Fruit fly (Drosophila melanogaster): ENCODE results near the gene CG14073.

Gene CG14073

DNA sequence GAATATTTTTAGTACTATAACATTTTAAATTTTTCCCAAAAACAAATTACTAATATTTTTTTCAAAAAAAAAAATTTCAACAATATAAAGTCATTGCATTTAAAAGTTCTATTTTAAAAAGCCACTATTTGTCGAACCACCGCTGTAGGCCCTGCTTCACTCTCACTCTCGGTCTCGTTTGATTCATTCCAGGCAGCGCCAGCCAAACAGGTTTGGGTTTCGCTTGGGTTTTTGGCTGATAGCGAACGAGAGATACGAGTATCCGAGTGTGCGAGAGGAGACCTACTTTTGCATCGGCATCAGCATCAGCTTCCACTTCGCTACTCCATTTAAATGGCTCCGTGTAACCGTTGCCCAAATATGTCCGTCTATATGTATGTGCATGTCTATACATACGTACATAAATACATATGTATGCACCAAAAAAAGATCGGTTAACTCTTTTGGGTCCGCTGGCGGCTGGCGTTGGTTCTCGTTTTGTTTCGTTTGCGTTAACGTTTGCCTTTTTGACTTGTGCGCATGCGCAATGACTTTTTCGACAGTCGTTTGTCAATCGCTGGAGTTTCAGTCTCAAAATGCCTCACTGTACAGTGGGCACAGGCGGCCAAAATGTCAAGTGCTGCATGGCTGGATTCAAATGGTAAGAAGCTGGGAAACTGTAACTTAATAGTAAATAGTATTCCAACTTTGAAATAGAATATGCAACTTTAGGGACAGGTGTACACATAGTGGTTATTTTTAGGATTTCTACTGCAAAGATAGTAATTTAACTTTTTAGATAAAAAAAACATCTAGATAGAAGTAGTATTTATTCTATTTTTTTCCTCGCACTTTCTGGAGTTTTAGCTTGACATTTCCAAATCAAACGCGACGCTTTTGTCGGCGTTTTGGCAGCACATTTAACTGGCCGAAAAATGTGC is 51.4 kb downstream of the CG14073 start (continued):
- TF ChIP-seq slp2 (GFP tag; optimal IDR thresholded peaks at IDR 0.05) = peak; percentile 19
- TF ChIP-seq Sox102F (GFP tag; optimal IDR thresholded peaks at IDR 0.05) = peak; percentile 86
- TF ChIP-seq CG4404 (GFP tag; IDR thresholded peaks at IDR 0.05) = no peak
- TF ChIP-seq CG18262 (tag; optimal IDR thresholded peaks at IDR 0.05) = peak; percentile 70
- peak; percentile 68 for TF ChIP-seq HLH3B (GFP tag; IDR thresholded peaks at IDR 0.05)
- no peak for TF ChIP-seq vnd (GFP tag; IDR thresholded peaks at IDR 0.05; ENCODE audit: partially characterized antibody)
- TF ChIP-seq bab2 (GFP tag; optimal IDR thresholded peaks at IDR 0.05) = peak; percentile 61
- TF ChIP-seq lov (optimal IDR thresholded peaks at IDR 0.05) = no peak
- no peak for TF ChIP-seq lov (GFP tag; IDR thresholded peaks at IDR 0.05)
- peak; percentile 44 for TF ChIP-seq Nf-YC (tag; optimal IDR thresholded peaks at IDR 0.05)
- no peak for TF ChIP-seq Sin3A (optimal IDR thresholded peaks at IDR 0.05)
- peak in 1 of 2 experiments; percentile 34 for TF ChIP-seq crp (GFP tag; optimal IDR thresholded peaks at IDR 0.05)
- no peak for TF ChIP-seq toy (GFP tag; IDR thresholded peaks at IDR 0.05)
- peak; percentile 85 for TF ChIP-seq CG17359 (tag; optimal IDR thresholded peaks at IDR 0.05)
- TF ChIP-seq CG17328 (GFP tag; IDR thresholded peaks at IDR 0.05) = peak; percentile 33; the same call in 1 of the 2 replicates
- TF ChIP-seq CG8359 (GFP tag; optimal IDR thresholded peaks at IDR 0.05; ENCODE audit: borderline replicate concordance) = peak; percentile 14
- TF ChIP-seq CG6765 (GFP tag; optimal IDR thresholded peaks at IDR 0.05) = peak; percentile 35
- no peak for TF ChIP-seq Neu2 (GFP tag; optimal IDR thresholded peaks at IDR 0.05; ENCODE audit: borderline replicate concordance)
- peak; percentile 80 for TF ChIP-seq nau (GFP tag; optimal IDR thresholded peaks at IDR 0.05)
- TF ChIP-seq Sox100B (GFP tag; optimal IDR thresholded peaks at IDR 0.05) = peak; percentile 91
- peak; percentile 68 for TF ChIP-seq D19A (tag; optimal IDR thresholded peaks at IDR 0.05)
- TF ChIP-seq chm (GFP tag; IDR thresholded peaks at IDR 0.05) = no peak
- TF ChIP-seq Nf-YA (GFP tag; IDR thresholded peaks at IDR 0.05) = no peak; the same call in 1 of the 2 replicates
- TF ChIP-seq CG9437 (GFP tag; optimal IDR thresholded peaks at IDR 0.05) = peak; percentile 83
- TF ChIP-seq CG12299 (tag; optimal IDR thresholded peaks at IDR 0.05) = no peak
- TF ChIP-seq CG18476 (GFP tag; optimal IDR thresholded peaks at IDR 0.05) = peak; percentile 71
- TF ChIP-seq ro (GFP tag; IDR thresholded peaks at IDR 0.05) = peak; percentile 69
- no peak for TF ChIP-seq CG6813 (GFP tag; optimal IDR thresholded peaks at IDR 0.05)
- peak; percentile 54 for TF ChIP-seq E2f2 (GFP tag; IDR thresholded peaks at IDR 0.05)
- 0 out of 3 replicates have a peak, but pooled peaks have one; percentile 37 for TF ChIP-seq ken (GFP tag; IDR thresholded peaks at IDR 0.05)
- TF ChIP-seq gfzf (GFP tag; optimal IDR thresholded peaks at IDR 0.05) = no peak
- TF ChIP-seq CG13424 (tag; optimal IDR thresholded peaks at IDR 0.05) = peak; percentile 85
- peak; percentile 29 for TF ChIP-seq CG4854 (GFP tag; optimal IDR thresholded peaks at IDR 0.05)
- no peak for TF ChIP-seq CG2202 (tag; optimal IDR thresholded peaks at IDR 0.05)
- peak; percentile 65 for TF ChIP-seq kni (GFP tag; optimal IDR thresholded peaks at IDR 0.05)
- TF ChIP-seq Atf-2 (GFP tag; optimal IDR thresholded peaks at IDR 0.05) = peak; percentile 46
- peak; percentile 63 for TF ChIP-seq onecut (GFP tag; IDR thresholded peaks at IDR 0.05)
- TF ChIP-seq ttk (GFP tag; IDR thresholded peaks at IDR 0.05) = peak; percentile 66
- no peak for TF ChIP-seq Ravus (GFP tag; IDR thresholded peaks at IDR 0.05)
- peak; percentile 36 for TF ChIP-seq CG12071 (GFP tag; optimal IDR thresholded peaks at IDR 0.05)
- TF ChIP-seq CG10462 (GFP tag; optimal IDR thresholded peaks at IDR 0.05) = peak; percentile 20
- TF ChIP-seq CG7271 (tag; optimal IDR thresholded peaks at IDR 0.05) = no peak
- peak; percentile 58 for TF ChIP-seq pum (GFP tag; optimal IDR thresholded peaks at IDR 0.05)
- TF ChIP-seq cwo (GFP tag; optimal IDR thresholded peaks at IDR 0.05) = peak; percentile 72
- TF ChIP-seq E2f1 (GFP tag; IDR thresholded peaks at IDR 0.05) = peak; percentile 65
- no peak for TF ChIP-seq D (optimal IDR thresholded peaks at IDR 0.05)
- TF ChIP-seq D (GFP tag; optimal IDR thresholded peaks at IDR 0.05) = peak; percentile 5
- TF ChIP-seq nmo (GFP tag; optimal IDR thresholded peaks at IDR 0.05) = peak; percentile 73
- TF ChIP-seq CG6272 (GFP tag; IDR thresholded peaks at IDR 0.05) = peak; percentile 46; the same call in 1 of the 2 replicates

All from whole organism, embryonic.